Worm (Caenorhabditis elegans): ENCODE results near the gene nhr-48.

DNA sequence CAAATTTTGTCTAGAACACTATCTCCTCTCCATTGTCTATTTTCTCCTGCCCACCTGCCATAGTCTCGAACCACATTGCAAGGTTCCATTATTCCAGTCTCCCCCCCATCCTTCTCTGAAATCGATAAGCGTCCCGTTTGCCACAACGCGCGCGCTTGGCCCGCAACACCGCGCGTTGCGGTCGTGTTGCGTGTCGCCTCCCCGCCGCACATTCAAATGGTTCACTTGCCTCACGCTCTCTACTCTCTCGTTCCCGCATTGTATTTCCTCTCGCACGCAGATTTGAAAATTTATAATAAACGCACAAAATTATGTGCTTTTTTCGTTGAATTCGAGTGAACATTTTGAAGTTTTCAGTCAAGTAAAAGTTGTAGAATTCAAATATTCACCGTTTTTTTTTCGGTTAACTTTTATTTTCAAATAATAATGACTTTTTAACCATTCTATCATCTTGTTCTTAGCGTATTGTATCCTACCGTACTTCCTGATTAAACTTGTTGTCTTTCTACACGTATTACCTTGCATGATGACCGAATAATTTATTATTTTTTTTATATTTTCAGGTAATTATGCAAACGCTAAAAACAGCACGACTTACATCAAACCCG, 17.7 kb downstream of the nhr-48 start, which contains the start of gene lin-15B:
- TF ChIP-seq tbx-2 (tag; optimal IDR thresholded peaks at IDR 0.05) (no peak), nhr-77 (tag; optimal IDR thresholded peaks at IDR 0.05) (no peak), ceh-16 (tag; optimal IDR thresholded peaks at IDR 0.05) (no peak), unc-62 (GFP tag; optimal IDR thresholded peaks at IDR 0.05) (no peak), ceh-82 (tag; optimal IDR thresholded peaks at IDR 0.05) (no peak), daf-12 (tag; optimal IDR thresholded peaks at IDR 0.05) (no peak), zag-1 (tag; optimal IDR thresholded peaks at IDR 0.05) (no peak), nhr-28 (tag; optimal IDR thresholded peaks at IDR 0.05) (no peak), fkh-10 (GFP tag; optimal IDR thresholded peaks at IDR 0.05) (no peak)

Data from whole organism, L3 larva.